Worm (Caenorhabditis elegans) whole organism, early embryonic: ENCODE measurements around the gene srv-7.

ENCODE experiments used
- ama-1 ChIP-seq: fragments of 150-350 bp; optimal IDR thresholded peaks from 2 replicates; lab custom pipeline; 2014
- flt-1 ChIP-seq: fragments of 200-800 bp; sonication (Bioruptor generic); IDR thresholded peaks from 2 replicates; pipeline ENCODE4 v1.3.6; 2022; ENCODE audit warnings: missing genetic modification characterization, missing compliant biosample characterization
- hnd-1 ChIP-seq: sonication (generic microtip); optimal IDR thresholded peaks from 2 replicates; lab custom pipeline; 2016; ENCODE audit warnings: missing genetic modification characterization, missing compliant biosample characterization
- pes-1 ChIP-seq: fragments of 200-800 bp; sonication (Bioruptor generic); IDR thresholded peaks from 2 replicates; pipeline ENCODE4 v1.3.6; 2022; ENCODE audit warnings: missing genetic modification reagents, missing genetic modification characterization, missing compliant biosample characterization
- tbx-11 ChIP-seq: fragments of 200-800 bp; sonication (Bioruptor generic); IDR thresholded peaks from 2 replicates; pipeline ENCODE4 v1.3.6; 2022; ENCODE audit warnings: missing genetic modification characterization, missing compliant biosample characterization
- tbx-37 ChIP-seq: fragments of 200-800 bp; sonication (Bioruptor generic); conservative IDR thresholded peaks from 2 replicates; pipeline ENCODE4 v1.3.6; 2022; ENCODE audit warnings: missing genetic modification reagents, missing genetic modification characterization, missing compliant biosample characterization
- tra-4 ChIP-seq: sonication (generic microtip); optimal IDR thresholded peaks from 2 replicates; lab custom pipeline; 2017; ENCODE audit warnings: missing genetic modification characterization, missing compliant biosample characterization

ce11 chrX:5647884-5648283 is at the start of gene srv-7:
- no peak for TF ChIP-seq tbx-37 (GFP tag; lab: Robert Waterston, UW)
- TF ChIP-seq ama-1 (lab: Kevin White, UChicago) = no peak
- TF ChIP-seq tbx-11 (GFP tag; lab: Robert Waterston, UW) = no peak
- TF ChIP-seq flt-1 (GFP tag; lab: Robert Waterston, UW) = no peak
- TF ChIP-seq tra-4 (tag; lab: Kevin White, UChicago) = no peak
- TF ChIP-seq pes-1 (GFP tag; lab: Robert Waterston, UW) = no peak
- TF ChIP-seq hnd-1 (tag; lab: Kevin White, UChicago) = no peak
